Fruit fly (Drosophila melanogaster) whole organism, prepupa: ENCODE measurements around the gene Elp1.

ENCODE experiments used
- Blimp-1 ChIP-seq: fragments of 200-800 bp; sonication (Bioruptor generic); optimal IDR thresholded peaks from 3 replicates; lab custom pipeline; 2017; ENCODE audit warnings: missing biosample characterization, missing genetic modification characterization, mild to moderate bottlenecking, moderate library complexity, missing genetic modification reagents
- CG10669 ChIP-seq: fragments of 200-800 bp; sonication (Bioruptor generic); optimal IDR thresholded peaks from 3 replicates; lab custom pipeline; 2018; ENCODE audit warnings: missing biosample characterization, mild to moderate bottlenecking, missing genetic modification characterization, moderate library complexity
- CG11294 ChIP-seq: fragments of 200-800 bp; sonication (Bioruptor generic); IDR thresholded peaks from 2 replicates; pipeline ENCODE4 v1.3.6; 2022; ENCODE audit warnings: missing biosample characterization, missing genetic modification characterization
- CG11762 ChIP-seq: fragments of 200-800 bp; sonication (Bioruptor generic); optimal IDR thresholded peaks from 3 replicates; lab custom pipeline; 2016; ENCODE audit warnings: missing biosample characterization, missing genetic modification characterization; ENCODE audit not compliant: insufficient read depth
- CG11902 ChIP-seq: fragments of 200-800 bp; sonication (Bioruptor generic); optimal IDR thresholded peaks from 3 replicates; lab custom pipeline; 2016; ENCODE audit warnings: missing biosample characterization, missing genetic modification characterization
- CG15336 ChIP-seq: fragments of 200-800 bp; sonication (Bioruptor generic); IDR thresholded peaks from 2 replicates; pipeline ENCODE4 v1.3.6; 2022; ENCODE audit warnings: missing biosample characterization, missing genetic modification characterization
- CG1621 ChIP-seq: fragments of 200-800 bp; sonication (Bioruptor generic); optimal IDR thresholded peaks from 3 replicates; lab custom pipeline; 2018; ENCODE audit warnings: missing biosample characterization, mild to moderate bottlenecking, missing genetic modification characterization
- CG16779 ChIP-seq: fragments of 200-800 bp; sonication (Bioruptor generic); optimal IDR thresholded peaks from 3 replicates; lab custom pipeline; 2017; ENCODE audit warnings: missing biosample characterization, mild to moderate bottlenecking, missing genetic modification characterization
- CG3032 ChIP-seq: fragments of 200-800 bp; optimal IDR thresholded peaks from 2 replicates; lab custom pipeline; 2019; ENCODE audit warnings: missing biosample characterization, mild to moderate bottlenecking, missing genetic modification characterization, moderate library complexity
- CG31627 ChIP-seq: fragments of 200-800 bp; sonication (Bioruptor generic); optimal IDR thresholded peaks from 3 replicates; lab custom pipeline; 2016; ENCODE audit warnings: missing biosample characterization, missing genetic modification characterization
- CG34406 ChIP-seq: fragments of 200-800 bp; sonication (Bioruptor generic); optimal IDR thresholded peaks from 3 replicates; lab custom pipeline; 2016; ENCODE audit warnings: missing biosample characterization, missing genetic modification characterization
- CG4318 ChIP-seq: fragments of 200-800 bp; sonication (Bioruptor generic); optimal IDR thresholded peaks from 3 replicates; lab custom pipeline; 2017; ENCODE audit warnings: missing biosample characterization, mild to moderate bottlenecking, missing genetic modification characterization
- CG6163 ChIP-seq: fragments of 200-800 bp; sonication (Bioruptor generic); IDR thresholded peaks from 3 replicates; pipeline ENCODE4 v1.3.6; 2022; ENCODE audit warnings: missing biosample characterization, missing genetic modification characterization
- CG6792 ChIP-seq: fragments of 200-800 bp; sonication (Bioruptor generic); optimal IDR thresholded peaks from 3 replicates; lab custom pipeline; 2016; ENCODE audit warnings: missing biosample characterization, missing genetic modification characterization
- CG7368 ChIP-seq: fragments of 200-800 bp; sonication (Bioruptor generic); optimal IDR thresholded peaks from 3 replicates; lab custom pipeline; 2016; ENCODE audit warnings: missing biosample characterization, missing genetic modification characterization
- CG8319 ChIP-seq: fragments of 200-800 bp; sonication (Bioruptor generic); optimal IDR thresholded peaks from 3 replicates; lab custom pipeline; 2016; ENCODE audit warnings: missing biosample characterization, missing genetic modification characterization
- Eip78C ChIP-seq: fragments of 200-800 bp; sonication (Bioruptor generic); peaks from one replicate; lab custom pipeline; 2016; ENCODE audit warnings: missing biosample characterization, missing genetic modification characterization
- Eip93F ChIP-seq: fragments of 200-800 bp; sonication (Bioruptor generic); optimal IDR thresholded peaks from 2 replicates; lab custom pipeline; 2016; ENCODE audit warnings: missing biosample characterization, mild to moderate bottlenecking, missing genetic modification characterization
- Ets21C ChIP-seq: fragments of 200-800 bp; sonication (Bioruptor generic); optimal IDR thresholded peaks from 3 replicates; lab custom pipeline; 2016; ENCODE audit warnings: missing biosample characterization, missing genetic modification characterization
- Ets96B ChIP-seq: fragments of 200-800 bp; optimal IDR thresholded peaks from 2 replicates; lab custom pipeline; 2019; ENCODE audit warnings: missing biosample characterization, mild to moderate bottlenecking, missing genetic modification characterization, moderate library complexity
- Gug ChIP-seq: fragments of 200-800 bp; sonication (Bioruptor generic); IDR thresholded peaks from 2 replicates; pipeline ENCODE4 v1.3.6; 2022; ENCODE audit warnings: missing biosample characterization, missing genetic modification characterization
- Hr38 ChIP-seq: sonication (Bioruptor generic); optimal IDR thresholded peaks from 2 replicates; lab custom pipeline; 2016; ENCODE audit warnings: missing biosample characterization, missing genetic modification characterization
- Hr39 ChIP-seq: fragments of 200-800 bp; sonication (Bioruptor generic); optimal IDR thresholded peaks from 2 replicates; lab custom pipeline; 2016; ENCODE audit warnings: missing biosample characterization, missing genetic modification characterization
- Lpt ChIP-seq: fragments of 200-800 bp; sonication (Bioruptor generic); optimal IDR thresholded peaks from 3 replicates; lab custom pipeline; 2016; ENCODE audit warnings: missing biosample characterization, missing genetic modification characterization
- Met ChIP-seq: fragments of 200-800 bp; sonication (Bioruptor generic); optimal IDR thresholded peaks from 3 replicates; lab custom pipeline; 2016; ENCODE audit warnings: missing biosample characterization, missing genetic modification characterization
- Sox14 ChIP-seq: fragments of 200-800 bp; sonication (Bioruptor generic); optimal IDR thresholded peaks from 3 replicates; lab custom pipeline; 2016; ENCODE audit warnings: missing biosample characterization, missing genetic modification characterization
- Sox15 ChIP-seq: fragments of 200-800 bp; sonication (Bioruptor generic); optimal IDR thresholded peaks from 3 replicates; lab custom pipeline; 2016; ENCODE audit warnings: missing biosample characterization, missing genetic modification characterization
- achi ChIP-seq: fragments of 200-800 bp; sonication (Bioruptor generic); optimal IDR thresholded peaks from 3 replicates; lab custom pipeline; 2016; ENCODE audit warnings: missing biosample characterization, missing genetic modification characterization
- acj6 ChIP-seq: fragments of 200-800 bp; sonication (Bioruptor generic); optimal IDR thresholded peaks from 3 replicates; lab custom pipeline; 2016; ENCODE audit warnings: missing biosample characterization, missing genetic modification characterization
- cyc ChIP-seq: fragments of 200-800 bp; sonication (Bioruptor generic); optimal IDR thresholded peaks from 3 replicates; lab custom pipeline; 2016; ENCODE audit warnings: missing biosample characterization, missing genetic modification characterization
- dac ChIP-seq: fragments of 200-800 bp; sonication (Bioruptor generic); optimal IDR thresholded peaks from 2 replicates; lab custom pipeline; 2017; ENCODE audit warnings: missing biosample characterization, mild to moderate bottlenecking, missing genetic modification characterization
- eg ChIP-seq: fragments of 200-800 bp; sonication (Bioruptor generic); IDR thresholded peaks from 3 replicates; pipeline ENCODE4 v1.3.6; 2022; ENCODE audit warnings: missing biosample characterization, missing genetic modification characterization
- esn ChIP-seq: fragments of 200-800 bp; sonication (Bioruptor generic); optimal IDR thresholded peaks from 2 replicates; lab custom pipeline; 2016; ENCODE audit warnings: missing biosample characterization, mild to moderate bottlenecking, missing genetic modification characterization, moderate library complexity
- fd59A ChIP-seq: fragments of 200-800 bp; sonication (Bioruptor generic); optimal IDR thresholded peaks from 2 replicates; lab custom pipeline; 2017; ENCODE audit warnings: missing biosample characterization, mild to moderate bottlenecking, missing genetic modification characterization, missing genetic modification reagents
- fkh ChIP-seq: fragments of 200-800 bp; sonication (Bioruptor generic); optimal IDR thresholded peaks from 3 replicates; lab custom pipeline; 2017; ENCODE audit warnings: missing biosample characterization, mild to moderate bottlenecking, missing genetic modification characterization, moderate library complexity
- lz ChIP-seq: fragments of 200-800 bp; sonication (Bioruptor generic); optimal IDR thresholded peaks from 3 replicates; lab custom pipeline; 2016; ENCODE audit warnings: missing biosample characterization, missing genetic modification characterization
- pdm3 ChIP-seq: fragments of 200-800 bp; sonication (Bioruptor generic); optimal IDR thresholded peaks from 3 replicates; lab custom pipeline; 2016; ENCODE audit warnings: missing biosample characterization, missing genetic modification characterization
- salr ChIP-seq, 2 experiments: fragments of 200-800 bp; sonication (Bioruptor generic); optimal IDR thresholded peaks; 3 replicates each; lab custom pipeline; 2016 to 2018; ENCODE audit warnings: missing biosample characterization in 2 of 2, missing genetic modification characterization in 2 of 2, mild to moderate bottlenecking in 1 of 2
- ss ChIP-seq, 2 experiments: fragments of 200-800 bp; sonication (Bioruptor generic); optimal IDR thresholded peaks; 2 replicates in 1 of 2; 3 replicates in 1 of 2; lab custom pipeline; 2017 to 2018; ENCODE audit warnings: mild to moderate bottlenecking in 2 of 2, missing biosample characterization in 2 of 2, missing genetic modification characterization in 2 of 2, moderate library complexity in 1 of 2
- svp ChIP-seq: fragments of 200-800 bp; sonication (Bioruptor generic); peaks from one replicate; lab custom pipeline; 2016; ENCODE audit warnings: missing biosample characterization, missing genetic modification characterization

Elp1 gene

dm6 chr3R:11619709-11620409 lies 30.9 kb upstream of the Elp1 start, which contains the start of the genes Jupiter and CG14710 (continued):
- peak; percentile 39 for TF ChIP-seq CG1621 (tag; lab: Kevin White, UChicago)
- peak; percentile 57; the same call in 1 of the 2 replicates for TF ChIP-seq CG11294
- TF ChIP-seq Hr38 (GFP tag; lab: Kevin White, UChicago): no peak
- peak; percentile 22 for TF ChIP-seq CG11902
- no peak for TF ChIP-seq Met (GFP tag; lab: Kevin White, UChicago)
- no peak for TF ChIP-seq CG8319 (GFP tag; lab: Kevin White, UChicago)
- TF ChIP-seq fd59A (GFP tag; lab: Kevin White, UChicago): no peak
- TF ChIP-seq CG10669 (GFP tag; lab: Kevin White, UChicago): no peak
- TF ChIP-seq fkh (GFP tag; lab: Kevin White, UChicago): no peak

- TF ChIP-seq CG3032 (tag; lab: Kevin White, UChicago) (peak; percentile 82), cyc (GFP tag; lab: Kevin White, UChicago) (peak; percentile 76), acj6 (GFP tag; lab: Kevin White, UChicago) (peak; percentile 86), CG16779 (tag; lab: Kevin White, UChicago) (no peak), pdm3 (GFP tag; lab: Kevin White, UChicago) (no peak), CG34406 (GFP tag; lab: Kevin White, UChicago) (peak; percentile 78), lz (GFP tag; lab: Kevin White, UChicago) (peak; percentile 82), Hr38 (GFP tag; lab: Kevin White, UChicago) (no peak), CG1621 (tag; lab: Kevin White, UChicago) (no peak), Met (GFP tag; lab: Kevin White, UChicago) (no peak), CG31627 (GFP tag; lab: Kevin White, UChicago) (peak; percentile 80), Hr39 (GFP tag; lab: Kevin White, UChicago) (no peak), Eip78C (GFP tag; lab: Kevin White, UChicago) (peak; percentile 92), ss (GFP tag; optimal IDR thresholded peaks at IDR 0.05; lab: Kevin White, UChicago) (no peak), Ets21C (GFP tag; lab: Kevin White, UChicago) (no peak), Gug (GFP tag; lab: Robert Waterston, UW) (peak; percentile 44; the same call in 1 of the 2 replicates), CG15336 (GFP tag; lab: Robert Waterston, UW) (peak; percentile 61), fkh (GFP tag; lab: Kevin White, UChicago) (no peak), fd59A (GFP tag; lab: Kevin White, UChicago) (peak; percentile 32), Eip93F (GFP tag; lab: Kevin White, UChicago) (peak; percentile 51), dac (GFP tag; lab: Kevin White, UChicago) (no peak), CG4318 (GFP tag; lab: Kevin White, UChicago) (no peak), Blimp-1 (GFP tag; lab: Kevin White, UChicago) (peak; percentile 10), esn (GFP tag; lab: Kevin White, UChicago) (peak; percentile 87), CG11294 (0 out of 2 replicates have a peak, but pooled peaks have one; percentile 50), svp (GFP tag; lab: Kevin White, UChicago) (no peak), Sox14 (GFP tag; lab: Kevin White, UChicago) (peak; percentile 76), CG11902 (peak; percentile 52), achi (GFP tag; lab: Kevin White, UChicago) (peak; percentile 82), CG6163 (peak; percentile 81; the same call in 2 of the 3 replicates), CG11762 (GFP tag; lab: Kevin White, UChicago) (peak; percentile 65), CG10669 (GFP tag; lab: Kevin White, UChicago) (no peak), salr (GFP tag; optimal IDR thresholded peaks at IDR 0.05; lab: Kevin White, UChicago) (no peak), Ets96B (tag; lab: Kevin White, UChicago) (peak; percentile 80), CG7368 (GFP tag; lab: Kevin White, UChicago) (no peak), Sox15 (GFP tag; lab: Kevin White, UChicago) (peak; percentile 64), eg (GFP tag; lab: Robert Waterston, UW) (peak; percentile 83; the same call in 2 of the 3 replicates), Lpt (GFP tag; lab: Kevin White, UChicago) (peak; percentile 50), CG6792 (GFP tag; lab: Kevin White, UChicago) (peak; percentile 76)
Observed at dm6 chr3R:11623025-11623424, 27.7 kb upstream of the Elp1 start, which contains the start of gene CG14711. CG14711 (plus strand) TSS chr3R:11623339.
